Worm (Caenorhabditis elegans): Measurements from ENCODE around the gene F17E9.18.

The F17E9.18 gene

DNA sequence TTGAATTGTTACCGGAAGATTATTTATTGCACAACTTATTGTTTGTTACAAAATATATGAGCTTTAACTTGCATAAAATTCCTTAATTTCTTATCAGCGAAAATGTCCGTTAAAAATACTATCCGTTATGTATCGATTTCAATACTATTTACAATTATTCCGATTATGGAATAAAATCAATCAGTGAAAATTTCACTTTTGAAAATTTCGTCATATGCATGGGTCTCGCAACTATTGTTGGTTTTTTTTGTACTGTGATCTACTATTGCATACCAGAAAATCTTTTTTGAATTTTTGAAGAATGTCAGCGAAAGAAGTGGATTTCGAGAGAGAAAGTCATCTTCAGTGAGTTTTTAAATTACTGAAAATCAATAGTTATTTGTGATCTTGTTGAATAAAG lies 49.8 kb downstream of the F17E9.18 start, which contains the start of gene nprl-3:
TSS of gene nprl-3 (plus strand) at position 301 of the 400 bp plus-strand sequence.
- TF ChIP-seq hlh-13 (GFP tag; optimal IDR thresholded peaks at IDR 0.05) (no peak), ceh-14 (tag; optimal IDR thresholded peaks at IDR 0.05) (no peak), gmeb-2 (tag; optimal IDR thresholded peaks at IDR 0.05) (no peak), mec-3 (tag; optimal IDR thresholded peaks at IDR 0.05; ENCODE audit: borderline replicate concordance) (no peak), ama-1 (optimal IDR thresholded peaks at IDR 0.05) (no peak), pat-9 (tag; optimal IDR thresholded peaks at IDR 0.05) (no peak), ceh-2 (tag; optimal IDR thresholded peaks at IDR 0.05) (no peak), ceh-48 (tag; optimal IDR thresholded peaks at IDR 0.05) (no peak), ceh-34 (tag; optimal IDR thresholded peaks at IDR 0.05) (no peak), odd-2 (tag; optimal IDR thresholded peaks at IDR 0.05) (no peak), F13H6.1 (tag; optimal IDR thresholded peaks at IDR 0.05) (no peak), dmd-4 (tag; optimal IDR thresholded peaks at IDR 0.05; ENCODE audit: borderline replicate concordance) (no peak), madf-2 (tag; optimal IDR thresholded peaks at IDR 0.05) (no peak), nfya-1 (tag; optimal IDR thresholded peaks at IDR 0.05) (no peak), nhr-11 (tag; optimal IDR thresholded peaks at IDR 0.05) (no peak), C08G9.2 (tag; optimal IDR thresholded peaks at IDR 0.05) (no peak), K09A11.1 (tag; optimal IDR thresholded peaks at IDR 0.05; ENCODE audit: insufficient read depth) (no peak)

Data from whole organism, late embryonic.